Fruit fly (Drosophila melanogaster): ENCODE results near the gene Muc91C.

DNA sequence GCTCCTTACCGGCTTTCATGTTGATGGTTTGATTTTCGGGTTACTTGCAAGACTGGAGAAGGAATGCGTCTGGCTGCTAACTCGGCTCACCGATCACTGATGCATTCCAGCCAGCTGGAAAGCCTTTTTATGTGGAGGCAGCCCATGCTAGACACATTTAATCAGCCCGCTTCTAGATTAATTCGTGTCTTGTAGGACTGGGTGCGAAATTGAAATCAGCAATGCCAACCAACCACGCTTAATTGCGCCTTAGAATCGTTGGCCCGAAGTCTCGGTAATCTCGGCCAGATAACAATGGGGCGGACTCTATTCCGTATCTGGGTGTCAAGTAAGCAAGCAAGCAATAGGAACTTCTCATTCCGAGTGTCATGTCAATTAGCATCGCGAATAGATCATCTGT, 33.8 kb upstream of the Muc91C start, which contains the start of gene CG7714:
- TF ChIP-seq psq (optimal IDR thresholded peaks at IDR 0.05) (no peak), CG8478 (optimal IDR thresholded peaks at IDR 0.05) (no peak), usp (GFP tag; optimal IDR thresholded peaks at IDR 0.05) (no peak), Dll (optimal IDR thresholded peaks at IDR 0.05) (no peak), pan (optimal IDR thresholded peaks at IDR 0.05) (no peak), EcR (GFP tag; optimal IDR thresholded peaks at IDR 0.05) (no peak)

Measured in whole organism.